Fruit fly (Drosophila melanogaster) whole organism, wandering third instar larva: ENCODE data around the gene CG17570.

ENCODE experiments used
- Hr83 ChIP-seq: fragments of 200-300 bp; sonication (Bioruptor generic); optimal IDR thresholded peaks from 2 replicates; lab custom pipeline; 2016; ENCODE audit warnings: missing biosample characterization, mild to moderate bottlenecking, missing genetic modification characterization, moderate library complexity; ENCODE audit not compliant: poor library complexity, severe bottlenecking
- Myc ChIP-seq: fragments of >200 bp; optimal IDR thresholded peaks from 2 replicates; lab custom pipeline; 2017
- N ChIP-seq: fragments of >200 bp; optimal IDR thresholded peaks from 2 replicates; lab custom pipeline; 2018; ENCODE audit warnings: missing biosample characterization, missing external identifiers, missing genetic modification characterization
- brk ChIP-seq: fragments of 200-800 bp; sonication (Bioruptor generic); optimal IDR thresholded peaks from 2 replicates; lab custom pipeline; 2016; ENCODE audit warnings: missing biosample characterization, mild to moderate bottlenecking, missing genetic modification characterization
- dmrt93B ChIP-seq: fragments of 200-800 bp; sonication (Bioruptor generic); optimal IDR thresholded peaks from 2 replicates; lab custom pipeline; 2018; ENCODE audit warnings: missing biosample characterization, mild to moderate bottlenecking, missing genetic modification characterization
- foxo ChIP-seq, 2 experiments: fragments of 200-800 bp; sonication (Bioruptor generic); optimal IDR thresholded peaks; 2 replicates in 1 of 2; 3 replicates in 1 of 2; lab custom pipeline; 2016 to 2017; ENCODE audit warnings: missing biosample characterization in 2 of 2, missing genetic modification characterization in 2 of 2
- psq ChIP-seq: fragments of 200-800 bp; sonication (Bioruptor generic); optimal IDR thresholded peaks from 3 replicates; lab custom pipeline; 2017; ENCODE audit warnings: missing biosample characterization, mild to moderate bottlenecking, missing genetic modification characterization, moderate library complexity
- rgr ChIP-seq: fragments of 200-800 bp; sonication (Bioruptor generic); optimal IDR thresholded peaks from 3 replicates; lab custom pipeline; 2016; ENCODE audit warnings: missing biosample characterization, mild to moderate bottlenecking, missing genetic modification characterization
- usp ChIP-seq: fragments of >200 bp; optimal IDR thresholded peaks from 2 replicates; lab custom pipeline; 2017; ENCODE audit warnings: missing biosample characterization, missing genetic modification characterization

- no peak for TF ChIP-seq usp
- no peak for TF ChIP-seq psq
- no peak for TF ChIP-seq Hr83 (GFP tag; lab: Kevin White, UChicago)
- no peak for TF ChIP-seq rgr (GFP tag; lab: Kevin White, UChicago)
- TF ChIP-seq N (GFP tag; lab: Kevin White, UChicago) = no peak
- TF ChIP-seq Myc = no peak
- no peak for TF ChIP-seq brk (GFP tag; lab: Kevin White, UChicago)
- TF ChIP-seq dmrt93B = no peak
- TF ChIP-seq foxo (GFP tag; optimal IDR thresholded peaks at IDR 0.05; lab: Kevin White, UChicago) = no peak
These were observed 49.0 kb upstream of the CG17570 start for dm6 chr2L:20313117-20313645.
